Worm (Caenorhabditis elegans) whole organism, L2 larva: ENCODE measurements around the gene uev-2.

ENCODE experiments used
- C34F6.9 ChIP-seq: fragments of 150-350 bp; optimal IDR thresholded peaks from 2 replicates; lab custom pipeline; 2014; ENCODE audit warnings: missing biosample characterization, missing genetic modification characterization
- F13H6.1 ChIP-seq: sonication (generic microtip); optimal IDR thresholded peaks from 2 replicates; lab custom pipeline; 2016; ENCODE audit warnings: missing genetic modification characterization, missing compliant biosample characterization
- R02D3.7 ChIP-seq: fragments of 150-350 bp; optimal IDR thresholded peaks from 2 replicates; lab custom pipeline; 2014; ENCODE audit warnings: missing biosample characterization, missing genetic modification characterization
- Y55F3AM.14 ChIP-seq: fragments of 200-800 bp; sonication (Bioruptor generic); optimal IDR thresholded peaks from 2 replicates; lab custom pipeline; 2018; ENCODE audit warnings: mild to moderate bottlenecking, missing genetic modification characterization, missing compliant biosample characterization
- ZK546.5 ChIP-seq: sonication (generic microtip); optimal IDR thresholded peaks from 2 replicates; lab custom pipeline; 2017; ENCODE audit warnings: missing biosample characterization, missing genetic modification characterization
- alr-1 ChIP-seq: fragments of 150-350 bp; optimal IDR thresholded peaks from 2 replicates; lab custom pipeline; 2014; ENCODE audit warnings: missing biosample characterization, missing genetic modification characterization
- aly-2 ChIP-seq: fragments of 150-350 bp; optimal IDR thresholded peaks from 2 replicates; lab custom pipeline; 2014; ENCODE audit warnings: missing biosample characterization, missing genetic modification characterization
- ama-1 ChIP-seq: fragments of 150-350 bp; optimal IDR thresholded peaks from 2 replicates; lab custom pipeline; 2018; ENCODE audit warnings: inconsistent platforms
- blmp-1 ChIP-seq: sonication (generic microtip); optimal IDR thresholded peaks from 2 replicates; lab custom pipeline; 2017; ENCODE audit warnings: missing genetic modification characterization, mild to moderate bottlenecking, missing compliant biosample characterization, antibody characterized with exemption, moderate library complexity; ENCODE audit not compliant: insufficient read depth
- ceh-16 ChIP-seq: fragments of 150-350 bp; optimal IDR thresholded peaks from 2 replicates; lab custom pipeline; 2014; ENCODE audit warnings: missing biosample characterization, missing genetic modification characterization
- ceh-82 ChIP-seq: fragments of 150-350 bp; optimal IDR thresholded peaks from 2 replicates; lab custom pipeline; 2014; ENCODE audit warnings: missing biosample characterization, missing genetic modification characterization
- crh-2 ChIP-seq: sonication (generic microtip); optimal IDR thresholded peaks from 2 replicates; lab custom pipeline; 2017; ENCODE audit warnings: missing biosample characterization, missing genetic modification characterization
- dmd-4 ChIP-seq: sonication (generic microtip); optimal IDR thresholded peaks from 2 replicates; lab custom pipeline; 2017; ENCODE audit warnings: missing biosample characterization, missing genetic modification characterization
- egl-27 ChIP-seq: sonication (generic microtip); optimal IDR thresholded peaks from 3 replicates; lab custom pipeline; 2017; ENCODE audit warnings: missing biosample characterization, missing genetic modification reagents, missing genetic modification characterization
- elt-1 ChIP-seq: fragments of 150-350 bp; optimal IDR thresholded peaks from 2 replicates; lab custom pipeline; 2014; ENCODE audit warnings: missing biosample characterization, missing genetic modification characterization
- elt-3 ChIP-seq: sonication (generic microtip); optimal IDR thresholded peaks from 2 replicates; lab custom pipeline; 2017; ENCODE audit warnings: missing biosample characterization, missing genetic modification characterization
- fos-1 ChIP-seq: fragments of 150-350 bp; optimal IDR thresholded peaks from 2 replicates; lab custom pipeline; 2014; ENCODE audit warnings: missing biosample characterization, missing genetic modification characterization
- gmeb-1 ChIP-seq: fragments of 150-350 bp; optimal IDR thresholded peaks from 2 replicates; lab custom pipeline; 2014; ENCODE audit warnings: missing biosample characterization, missing genetic modification characterization
- lin-11 ChIP-seq: fragments of 150-350 bp; sonication (generic microtip); optimal IDR thresholded peaks from 2 replicates; lab custom pipeline; 2014; ENCODE audit warnings: missing biosample characterization, missing genetic modification characterization, inconsistent platforms, mixed read lengths
- lin-13 ChIP-seq: fragments of 150-350 bp; optimal IDR thresholded peaks from 2 replicates; lab custom pipeline; 2014; ENCODE audit warnings: missing biosample characterization, missing genetic modification reagents, missing genetic modification characterization
- lin-39 ChIP-seq: fragments of 150-350 bp; optimal IDR thresholded peaks from 2 replicates; lab custom pipeline; 2014; ENCODE audit warnings: missing biosample characterization, missing genetic modification reagents, missing genetic modification characterization
- lsy-2 ChIP-seq, 2 experiments: fragments of 150-350 bp in 1 of 2; sonication (generic microtip) in 1 of 2; optimal IDR thresholded peaks; 2 replicates each; lab custom pipeline; 2014 to 2017; ENCODE audit warnings: missing biosample characterization in 2 of 2, missing genetic modification characterization in 2 of 2
- mbf-1 ChIP-seq: sonication (generic microtip); optimal IDR thresholded peaks from 2 replicates; lab custom pipeline; 2017; ENCODE audit warnings: missing biosample characterization, missing genetic modification characterization
- mdl-1 ChIP-seq, 2 experiments: fragments of 150-350 bp in 1 of 2; sonication (generic microtip) in 1 of 2; optimal IDR thresholded peaks; 2 replicates each; lab custom pipeline; 2017; ENCODE audit warnings: missing biosample characterization in 2 of 2, missing genetic modification characterization in 2 of 2
- nhr-10 ChIP-seq: sonication (generic microtip); optimal IDR thresholded peaks from 2 replicates; lab custom pipeline; 2017; ENCODE audit warnings: missing biosample characterization, missing genetic modification characterization
- nhr-11 ChIP-seq: fragments of 150-350 bp; optimal IDR thresholded peaks from 2 replicates; lab custom pipeline; 2014; ENCODE audit warnings: missing biosample characterization, missing genetic modification characterization
- nhr-12 ChIP-seq: fragments of 150-350 bp; optimal IDR thresholded peaks from 2 replicates; lab custom pipeline; 2014; ENCODE audit warnings: missing biosample characterization, missing genetic modification characterization
- nhr-129 ChIP-seq: fragments of 150-350 bp; optimal IDR thresholded peaks from 2 replicates; lab custom pipeline; 2014; ENCODE audit warnings: missing biosample characterization, missing genetic modification characterization
- nhr-21 ChIP-seq: fragments of 150-350 bp; optimal IDR thresholded peaks from 2 replicates; lab custom pipeline; 2014; ENCODE audit warnings: missing biosample characterization, missing genetic modification characterization
- nhr-23 ChIP-seq: fragments of 150-350 bp; optimal IDR thresholded peaks from 2 replicates; lab custom pipeline; 2014; ENCODE audit warnings: missing biosample characterization, missing genetic modification reagents, missing genetic modification characterization
- nhr-237 ChIP-seq: fragments of 150-350 bp; optimal IDR thresholded peaks from 2 replicates; lab custom pipeline; 2014; ENCODE audit warnings: missing biosample characterization, missing genetic modification characterization
- nhr-25 ChIP-seq: fragments of 150-350 bp; sonication (generic microtip); optimal IDR thresholded peaks from 3 replicates; lab custom pipeline; 2014; ENCODE audit warnings: missing biosample characterization, missing genetic modification characterization
- nhr-77 ChIP-seq: fragments of 150-350 bp; optimal IDR thresholded peaks from 2 replicates; lab custom pipeline; 2014; ENCODE audit warnings: missing biosample characterization, missing genetic modification characterization
- peb-1 ChIP-seq: fragments of 150-350 bp; optimal IDR thresholded peaks from 2 replicates; lab custom pipeline; 2014; ENCODE audit warnings: missing biosample characterization, missing genetic modification characterization
- sem-4 ChIP-seq: fragments of 150-350 bp; optimal IDR thresholded peaks from 2 replicates; lab custom pipeline; 2014; ENCODE audit warnings: missing biosample characterization, missing genetic modification reagents, missing genetic modification characterization
- skn-1 ChIP-seq: sonication (generic microtip); optimal IDR thresholded peaks from 2 replicates; lab custom pipeline; 2017; ENCODE audit warnings: missing biosample characterization, missing genetic modification characterization
- sma-3 ChIP-seq: sonication (generic microtip); optimal IDR thresholded peaks from 2 replicates; lab custom pipeline; 2016; ENCODE audit warnings: missing genetic modification reagents, missing genetic modification characterization, missing compliant biosample characterization
- sma-9 ChIP-seq, 2 experiments: fragments of 150-350 bp in 1 of 2; sonication (generic microtip) in 1 of 2; optimal IDR thresholded peaks; 2 replicates each; lab custom pipeline; 2014 to 2016; ENCODE audit warnings: missing genetic modification characterization in 2 of 2, mild to moderate bottlenecking in 1 of 2, missing biosample characterization in 1 of 2, missing compliant biosample characterization in 1 of 2, missing genetic modification reagents in 1 of 2, moderate library complexity in 1 of 2
- snpc-4 ChIP-seq: fragments of 150-350 bp; optimal IDR thresholded peaks from 2 replicates; lab custom pipeline; 2014; ENCODE audit warnings: missing biosample characterization, missing genetic modification characterization
- unc-39 ChIP-seq: fragments of 150-350 bp; optimal IDR thresholded peaks from 2 replicates; lab custom pipeline; 2014; ENCODE audit warnings: missing biosample characterization, missing genetic modification characterization
- unc-55 ChIP-seq: fragments of 150-350 bp; sonication (generic microtip); optimal IDR thresholded peaks from 3 replicates; lab custom pipeline; 2014; ENCODE audit warnings: missing biosample characterization, missing genetic modification reagents, missing genetic modification characterization
- unc-62 ChIP-seq: fragments of 150-350 bp; optimal IDR thresholded peaks from 2 replicates; lab custom pipeline; 2014; ENCODE audit warnings: missing biosample characterization, missing genetic modification reagents, missing genetic modification characterization
- ztf-1 ChIP-seq: fragments of 200-800 bp; sonication (Bioruptor generic); conservative IDR thresholded peaks from 2 replicates; pipeline ENCODE4 v1.3.6; 2022; ENCODE audit warnings: missing genetic modification characterization, missing compliant biosample characterization
- ztf-4 ChIP-seq: fragments of 150-350 bp; optimal IDR thresholded peaks from 2 replicates; lab custom pipeline; 2014; ENCODE audit warnings: missing biosample characterization, missing genetic modification characterization

The uev-2 gene

DNA sequence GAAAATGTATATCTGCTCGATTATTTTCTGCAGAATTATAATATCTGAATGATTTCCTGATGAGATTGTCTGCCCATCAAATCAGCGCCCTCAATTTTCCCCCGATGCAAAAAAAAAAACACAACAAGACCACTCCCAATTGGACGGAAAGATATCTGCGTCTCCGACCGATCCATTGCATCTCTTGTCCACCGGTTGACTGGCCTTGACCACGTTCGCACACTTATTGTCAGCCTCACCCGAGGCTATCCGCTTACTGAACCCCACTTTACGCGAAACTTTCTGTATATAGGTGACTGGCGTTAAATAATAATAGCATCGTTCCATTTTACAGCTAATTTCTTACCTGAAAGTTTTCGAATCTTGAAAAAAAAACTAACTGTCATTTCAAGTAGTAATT, 11.4 kb downstream of the uev-2 start:
- peak; percentile 7 for TF ChIP-seq sma-9 (GFP tag; optimal IDR thresholded peaks at IDR 0.05; lab: Kevin White, UChicago)
- TF ChIP-seq sma-9 (tag; optimal IDR thresholded peaks at IDR 0.05; lab: Kevin White, UChicago) = no peak
- peak; percentile 30 for TF ChIP-seq nhr-21 (tag; lab: Kevin White, UChicago)
- TF ChIP-seq fos-1 = peak; percentile 19
- no peak for TF ChIP-seq mbf-1 (tag; lab: Kevin White, UChicago)
- TF ChIP-seq elt-1 = no peak
- no peak for TF ChIP-seq nhr-129
- no peak for TF ChIP-seq nhr-23 (tag; lab: Kevin White, UChicago)
- TF ChIP-seq nhr-25 (tag; lab: Kevin White, UChicago) = peak; percentile 71
- TF ChIP-seq snpc-4 = no peak
- no peak for TF ChIP-seq nhr-77
- TF ChIP-seq skn-1 (tag; lab: Kevin White, UChicago) = no peak
- peak; percentile 43 for TF ChIP-seq sma-3 (GFP tag; lab: Kevin White, UChicago)
- no peak for TF ChIP-seq nhr-10 (tag; lab: Kevin White, UChicago)

DNA sequence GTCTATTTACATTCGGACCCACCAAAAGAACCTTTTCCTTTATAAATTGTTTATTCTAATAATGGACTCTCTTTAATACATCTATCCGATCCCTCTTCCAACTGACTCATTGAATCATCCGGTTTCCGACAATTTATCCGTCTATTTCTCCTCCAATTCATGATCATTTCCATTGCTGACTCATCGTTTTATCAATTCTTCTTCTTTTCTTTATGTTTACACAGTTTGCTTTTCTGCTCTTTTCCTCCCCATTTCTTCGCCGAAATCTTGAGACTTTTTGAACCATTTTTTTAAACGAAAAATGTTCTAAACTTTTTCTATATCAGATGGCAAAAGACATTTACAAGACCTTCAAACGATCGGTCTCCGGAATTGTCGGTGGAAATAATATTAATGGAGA, 12.5 kb downstream of the uev-2 start, which contains the start of gene ced-6:
Gene ced-6, plus strand, starts transcription at position 327 of the 400 bp plus-strand sequence.
- TF ChIP-seq ztf-1 (GFP tag; lab: Robert Waterston, UW) (no peak), sma-3 (GFP tag; lab: Kevin White, UChicago) (peak; percentile 9), nhr-12 (tag; lab: Kevin White, UChicago) (no peak), fos-1 (peak; percentile 73), F13H6.1 (tag; lab: Kevin White, UChicago) (no peak), lin-39 (tag; lab: Kevin White, UChicago) (no peak), crh-2 (tag; lab: Kevin White, UChicago) (no peak)

DNA sequence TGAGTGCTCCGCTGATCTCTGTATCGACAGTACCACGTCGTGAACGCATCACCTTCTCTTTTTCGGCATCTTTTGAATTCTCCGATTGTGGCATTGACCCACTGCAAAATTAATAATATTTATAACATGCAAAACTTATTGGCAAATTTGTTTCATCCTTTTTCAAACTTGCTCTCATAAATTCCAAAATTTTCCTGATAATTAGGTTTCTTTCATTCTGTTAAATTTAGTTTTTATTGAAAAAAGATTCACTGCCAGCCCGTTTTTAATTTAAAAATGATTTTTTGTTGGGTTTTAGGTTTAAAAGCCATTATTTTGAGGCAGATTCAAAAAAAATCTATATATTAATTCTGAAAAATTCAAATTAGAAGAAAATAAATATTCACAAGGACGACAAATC, 17.0 kb downstream of the uev-2 start, which contains the start of gene wdr-37:
Gene wdr-37, minus strand, starts transcription at position 101 of the 400 bp plus-strand sequence.
- no peak for TF ChIP-seq ZK546.5
- TF ChIP-seq blmp-1 (tag; lab: Kevin White, UChicago) = no peak
- TF ChIP-seq nhr-25 (tag; lab: Kevin White, UChicago) = peak; percentile 5
- TF ChIP-seq mbf-1 (tag; lab: Kevin White, UChicago) = no peak

DNA sequence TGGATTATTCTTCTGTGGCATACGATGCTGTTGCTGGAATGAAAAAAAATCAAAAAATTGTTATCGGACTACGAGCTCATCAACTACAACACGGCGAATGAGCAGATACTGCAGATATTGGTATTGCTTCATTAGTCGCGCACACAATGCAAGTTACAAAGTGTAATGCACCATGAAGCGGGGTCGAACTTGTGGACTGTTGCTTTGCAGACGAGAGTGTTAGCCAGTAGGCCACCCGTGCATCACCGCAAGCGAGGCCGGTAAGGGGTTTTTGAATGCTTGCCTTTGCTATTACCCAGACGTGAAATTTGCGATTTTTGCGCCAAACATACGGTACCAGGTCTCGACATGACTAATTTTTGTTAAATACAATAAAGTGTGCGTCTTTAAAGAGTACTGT, 19.1 kb downstream of the uev-2 start:
- no peak for TF ChIP-seq aly-2
- TF ChIP-seq mdl-1 (tag; optimal IDR thresholded peaks at IDR 0.05; lab: Kevin White, UChicago) = no peak
- no peak for TF ChIP-seq elt-1
- TF ChIP-seq ceh-82 = no peak
- no peak for TF ChIP-seq nhr-12 (tag; lab: Kevin White, UChicago)
- no peak for TF ChIP-seq Y55F3AM.14 (GFP tag; lab: Kevin White, UChicago)
- TF ChIP-seq peb-1 (tag; lab: Kevin White, UChicago) = no peak
- TF ChIP-seq blmp-1 (tag; lab: Kevin White, UChicago) = no peak
- no peak for TF ChIP-seq lin-39 (tag; lab: Kevin White, UChicago)
- TF ChIP-seq skn-1 (tag; lab: Kevin White, UChicago) = no peak
- TF ChIP-seq gmeb-1 (tag; lab: Kevin White, UChicago) = peak; percentile 62
- TF ChIP-seq alr-1 = no peak
- peak; percentile 64 for TF ChIP-seq fos-1
- TF ChIP-seq sem-4 (tag; lab: Kevin White, UChicago) = peak; percentile 22
- TF ChIP-seq C34F6.9 (tag; lab: Kevin White, UChicago) = peak; percentile 63
- TF ChIP-seq ztf-1 (GFP tag; lab: Robert Waterston, UW) = no peak
- TF ChIP-seq nhr-23 (tag; lab: Kevin White, UChicago) = no peak
- no peak for TF ChIP-seq R02D3.7 (tag; lab: Kevin White, UChicago)
- peak; percentile 65 for TF ChIP-seq F13H6.1 (tag; lab: Kevin White, UChicago)
- peak; percentile 51 for TF ChIP-seq ztf-4
- no peak for TF ChIP-seq nhr-237 (tag; lab: Kevin White, UChicago)
- TF ChIP-seq unc-39 (tag; lab: Kevin White, UChicago) = no peak
- peak; percentile 87 for TF ChIP-seq nhr-129
- TF ChIP-seq nhr-25 (tag; lab: Kevin White, UChicago) = peak; percentile 63
- peak; percentile 59 for TF ChIP-seq crh-2 (tag; lab: Kevin White, UChicago)
- no peak for TF ChIP-seq nhr-10 (tag; lab: Kevin White, UChicago)
- peak; percentile 76 for TF ChIP-seq sma-3 (GFP tag; lab: Kevin White, UChicago)
- no peak for TF ChIP-seq dmd-4 (tag; lab: Kevin White, UChicago)
- no peak for TF ChIP-seq nhr-77
- TF ChIP-seq snpc-4 = no peak
- peak; percentile 58 for TF ChIP-seq egl-27 (tag; lab: Kevin White, UChicago)
- no peak for TF ChIP-seq elt-3 (tag; lab: Kevin White, UChicago)
- TF ChIP-seq nhr-11 (tag; lab: Kevin White, UChicago) = no peak
- TF ChIP-seq lin-11 (tag; lab: Kevin White, UChicago) = no peak
- TF ChIP-seq ZK546.5 = no peak
- TF ChIP-seq lsy-2 (tag; optimal IDR thresholded peaks at IDR 0.05; lab: Kevin White, UChicago) = peak; percentile 13 to 72
- peak; percentile 20 for TF ChIP-seq unc-55 (GFP tag; lab: Kevin White, UChicago)
- TF ChIP-seq mbf-1 (tag; lab: Kevin White, UChicago) = no peak
- TF ChIP-seq ceh-16 (tag; lab: Kevin White, UChicago) = peak; percentile 25
- TF ChIP-seq lin-13 (GFP tag; lab: Kevin White, UChicago) = peak; percentile 74
- no peak for TF ChIP-seq unc-62 (GFP tag; lab: Kevin White, UChicago)
- peak; percentile 70 for TF ChIP-seq nhr-21 (tag; lab: Kevin White, UChicago)
- no peak for TF ChIP-seq ama-1 (lab: Kevin White, UChicago)
